Worm (Caenorhabditis elegans): ENCODE measurements around the gene Y73B6BL.14.

Gene Y73B6BL.14

DNA sequence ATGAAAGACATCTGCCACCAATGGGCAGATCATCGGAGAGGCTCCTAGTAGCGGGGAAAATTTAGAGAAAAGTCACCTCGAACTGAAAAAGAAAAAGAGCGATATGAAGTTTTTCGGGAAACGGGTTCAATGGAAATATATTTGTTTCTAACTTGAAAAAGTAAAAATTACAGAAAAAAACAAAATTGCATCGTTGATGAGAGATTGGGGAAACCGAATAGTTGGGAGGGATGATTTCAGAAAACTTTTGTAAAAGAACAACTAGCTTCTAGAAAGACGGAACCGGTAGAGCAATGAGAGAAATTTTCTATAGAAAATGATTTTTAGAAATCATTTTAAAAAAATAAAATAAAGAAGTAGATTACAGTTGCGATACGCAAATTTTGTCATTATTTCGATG lies 35.6 kb upstream of the Y73B6BL.14 start:
- TF ChIP-seq zim-3 (tag; optimal IDR thresholded peaks at IDR 0.05) (no peak), ama-1 (optimal IDR thresholded peaks at IDR 0.05) (no peak), ama-1 (GFP tag; optimal IDR thresholded peaks at IDR 0.05) (no peak), madf-8 (GFP tag; conservative IDR thresholded peaks at IDR 0.05) (no peak), F52B5.7 (tag; optimal IDR thresholded peaks at IDR 0.05) (no peak), D2030.7 (GFP tag; IDR thresholded peaks at IDR 0.05) (no peak), ceh-91 (GFP tag; IDR thresholded peaks at IDR 0.05) (no peak), akir-1 (GFP tag; optimal IDR thresholded peaks at IDR 0.05) (no peak), B0019.2 (GFP tag; conservative IDR thresholded peaks at IDR 0.05) (no peak), sea-2 (GFP tag; IDR thresholded peaks at IDR 0.05) (no peak), aptf-3 (GFP tag; IDR thresholded peaks at IDR 0.05) (no peak), zfh-2 (GFP tag; conservative IDR thresholded peaks at IDR 0.05) (no peak), K11D2.4 (GFP tag; IDR thresholded peaks at IDR 0.05) (no peak)

DNA sequence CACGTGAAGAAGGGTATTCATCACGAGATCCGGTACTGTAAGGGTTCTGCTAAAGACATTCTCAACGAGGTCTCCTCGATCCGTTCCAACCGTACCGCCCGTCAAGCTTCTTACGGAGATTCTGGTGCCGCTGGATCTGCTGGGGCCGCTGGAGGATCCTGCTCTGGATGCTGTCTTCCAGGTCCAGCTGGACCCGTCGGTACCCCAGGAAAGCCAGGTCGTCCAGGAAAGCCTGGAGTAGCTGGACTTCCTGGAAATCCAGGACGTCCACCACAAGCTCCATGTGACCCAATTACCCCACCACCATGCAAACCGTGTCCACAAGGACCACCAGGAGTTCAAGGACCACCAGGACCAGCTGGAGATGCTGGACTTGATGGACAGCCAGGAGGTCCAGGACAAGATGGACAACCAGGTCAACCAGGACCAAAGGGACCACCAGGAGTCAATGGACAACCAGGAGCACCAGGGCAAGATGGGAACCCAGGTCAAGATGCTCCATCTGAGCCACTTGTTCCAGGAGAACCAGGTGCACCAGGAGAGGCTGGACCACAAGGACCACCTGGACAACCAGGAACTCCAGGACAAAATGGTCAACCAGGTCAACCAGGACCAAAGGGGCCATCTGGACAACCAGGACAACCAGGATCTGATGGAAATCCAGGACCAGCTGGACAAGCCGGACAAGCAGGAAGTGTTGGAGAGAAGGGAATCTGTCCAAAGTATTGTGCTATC lies 34.7 kb upstream of the Y73B6BL.14 start:
- TF ChIP-seq egrh-3 (GFP tag; IDR thresholded peaks at IDR 0.05) (peak; percentile 61; the same call in 1 of the 2 replicates), nfya-2 (GFP tag; IDR thresholded peaks at IDR 0.05) (no peak), zfh-2 (GFP tag; conservative IDR thresholded peaks at IDR 0.05) (peak; percentile 88)

DNA sequence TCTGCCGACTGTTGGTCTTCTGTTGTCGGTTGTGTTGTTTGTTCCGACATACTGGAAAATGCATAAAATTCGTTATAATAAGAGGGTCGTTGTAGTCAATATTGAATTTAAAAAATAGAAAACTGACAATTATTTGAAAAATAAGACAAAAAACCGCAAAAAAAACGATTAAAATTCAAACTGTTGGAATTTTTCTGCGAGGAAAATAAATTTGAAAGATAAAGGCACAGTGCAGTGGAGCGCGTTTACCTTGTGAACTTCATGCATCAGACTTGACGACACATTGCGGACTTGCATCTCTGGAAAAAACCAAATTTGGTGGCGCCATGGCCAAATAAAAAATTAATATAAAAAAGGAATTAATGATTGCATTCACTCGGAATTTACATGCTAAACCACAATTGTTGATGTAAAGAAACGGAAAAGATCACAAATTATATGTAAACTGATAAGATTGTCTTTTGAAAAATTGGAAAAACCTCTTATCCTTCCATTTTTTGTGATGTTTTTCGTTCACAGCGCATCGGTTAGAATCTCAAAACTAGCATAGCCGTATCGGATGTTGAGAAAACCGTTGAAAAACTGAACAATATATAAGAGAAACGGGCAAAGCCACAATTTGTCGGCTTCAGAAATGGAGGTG lies 33.8 kb upstream of the Y73B6BL.14 start, which contains the start of the genes hrpf-2 and bli-6:
TSS of gene hrpf-2 (minus strand) at position 51 of the 643 bp plus-strand sequence.
TSS of gene bli-6 (plus strand) at position 593 of the 643 bp plus-strand sequence.
- TF ChIP-seq ztf-6 (GFP tag; IDR thresholded peaks at IDR 0.05) (no peak), lsl-1 (GFP tag; optimal IDR thresholded peaks at IDR 0.05) (peak; percentile 38), F23B12.7 (tag; optimal IDR thresholded peaks at IDR 0.05; ENCODE audit: insufficient read depth) (peak; percentile 21), bed-2 (GFP tag; IDR thresholded peaks at IDR 0.05) (no peak), lin-40 (tag; optimal IDR thresholded peaks at IDR 0.05) (peak; percentile 61), dpl-1 (GFP tag; optimal IDR thresholded peaks at IDR 0.05) (peak; percentile 57), madf-10 (tag; optimal IDR thresholded peaks at IDR 0.05) (no peak), madf-6 (GFP tag; IDR thresholded peaks at IDR 0.05) (peak; percentile 52; the same call in 1 of the 2 replicates), rec-8 (tag; optimal IDR thresholded peaks at IDR 0.05) (no peak), attf-5 (GFP tag; optimal IDR thresholded peaks at IDR 0.05) (peak; percentile 71), sea-2 (GFP tag; IDR thresholded peaks at IDR 0.05) (no peak), sptf-2 (GFP tag; optimal IDR thresholded peaks at IDR 0.05) (no peak), egl-44 (GFP tag; IDR thresholded peaks at IDR 0.05) (no peak), D2030.7 (GFP tag; IDR thresholded peaks at IDR 0.05) (0 out of 2 replicates have a peak, but pooled peaks have one; percentile 30), F33H1.4 (GFP tag; IDR thresholded peaks at IDR 0.05) (peak; percentile 49; the same call in 1 of the 2 replicates), madf-3 (GFP tag; IDR thresholded peaks at IDR 0.05) (0 out of 2 replicates have a peak, but pooled peaks have one; percentile 22), hmg-1.2 (GFP tag; IDR thresholded peaks at IDR 0.05) (peak; percentile 59; the same call in 1 of the 2 replicates), lin-35 (GFP tag; optimal IDR thresholded peaks at IDR 0.05) (peak in 1 of 3 experiments; percentile 65), snpc-4 (GFP tag; optimal IDR thresholded peaks at IDR 0.05) (peak; percentile 17), snpc-4 (tag; optimal IDR thresholded peaks at IDR 0.05) (peak; percentile 42 to 91 (median 86)), lsy-27 (tag; optimal IDR thresholded peaks at IDR 0.05; ENCODE audit: borderline replicate concordance, insufficient read depth) (no peak), snpc-3.4 (tag; optimal IDR thresholded peaks at IDR 0.05) (no peak), ztf-18 (tag; optimal IDR thresholded peaks at IDR 0.05) (peak; percentile 3), xnd-1 (tag; optimal IDR thresholded peaks at IDR 0.05) (no peak), tbp1 (GFP tag; optimal IDR thresholded peaks at IDR 0.05) (peak; percentile 50), C06A6.2 (GFP tag; conservative IDR thresholded peaks at IDR 0.05) (no peak; the same call in 1 of the 2 replicates), egrh-3 (GFP tag; IDR thresholded peaks at IDR 0.05) (no peak), ZK185.1 (tag; optimal IDR thresholded peaks at IDR 0.05; ENCODE audit: poor library complexity, severe bottlenecking) (peak; percentile 52), efl-1 (GFP tag; optimal IDR thresholded peaks at IDR 0.05) (peak; percentile 47), unc-130 (GFP tag; optimal IDR thresholded peaks at IDR 0.05) (no peak), mxl-1 (tag; optimal IDR thresholded peaks at IDR 0.05) (no peak)
